Fruit fly (Drosophila melanogaster): Measurements from ENCODE around the gene Hers.
"Not testable (repeated sequence)": the region's sequence is repeated elsewhere in the genome, so short reads cannot be mapped to it uniquely, and the experiment has no call there.

The Hers gene

dm6 chrX:19899978-19900377 lies 34.0 kb downstream of the Hers start:
- TF ChIP-seq brk (GFP tag; optimal IDR thresholded peaks at IDR 0.05): no peak
- no peak for TF ChIP-seq Vsx2 (GFP tag; optimal IDR thresholded peaks at IDR 0.05; ENCODE audit: partially characterized antibody)
- no peak for TF ChIP-seq h (GFP tag; optimal IDR thresholded peaks at IDR 0.05)
- TF ChIP-seq Mio (GFP tag; optimal IDR thresholded peaks at IDR 0.05): no peak
- no peak for TF ChIP-seq psq (GFP tag; optimal IDR thresholded peaks at IDR 0.05)
- TF ChIP-seq dmrt93B (GFP tag; optimal IDR thresholded peaks at IDR 0.05): no peak
- no peak for TF ChIP-seq dsf (GFP tag; optimal IDR thresholded peaks at IDR 0.05; ENCODE audit: borderline replicate concordance)
- no peak for TF ChIP-seq br (GFP tag; optimal IDR thresholded peaks at IDR 0.05)
- TF ChIP-seq CG9705 (GFP tag; optimal IDR thresholded peaks at IDR 0.05): no peak
- no peak for TF ChIP-seq woc (GFP tag; optimal IDR thresholded peaks at IDR 0.05)
- no peak for TF ChIP-seq HLH106 (tag; optimal IDR thresholded peaks at IDR 0.05)
- no peak for TF ChIP-seq OdsH (GFP tag; optimal IDR thresholded peaks at IDR 0.05)
- no peak for TF ChIP-seq Abd-B (GFP tag; optimal IDR thresholded peaks at IDR 0.05)
- no peak for TF ChIP-seq sage (GFP tag; optimal IDR thresholded peaks at IDR 0.05)
- no peak for TF ChIP-seq sv (GFP tag; optimal IDR thresholded peaks at IDR 0.05)

DNA sequence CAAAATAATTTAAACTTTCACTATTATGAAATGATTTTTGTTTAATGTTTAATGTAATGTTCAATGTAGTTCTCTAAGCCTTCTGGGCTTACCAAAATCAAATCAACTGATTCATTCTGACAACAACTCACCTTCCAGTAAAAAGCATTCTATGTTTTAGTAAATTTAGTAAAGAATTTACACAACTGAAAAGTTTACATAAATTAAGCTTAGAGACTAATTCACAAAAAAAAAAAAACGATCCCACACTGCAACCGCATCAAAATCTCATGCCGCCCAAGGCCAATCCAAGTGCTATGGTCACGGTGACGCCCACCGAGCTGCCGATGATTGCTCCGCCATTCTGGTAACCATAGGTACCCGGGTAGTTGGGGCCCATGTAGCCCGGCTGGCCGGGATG lies 44.1 kb downstream of the Hers start, which contains the start of gene CG45486:
Gene CG45486, minus strand, starts transcription at position 101 of the 400 bp plus-strand sequence.
- not testable (repeated sequence) for TF ChIP-seq Dif (GFP tag; optimal IDR thresholded peaks at IDR 0.05; ENCODE audit: partially characterized antibody); jim (GFP tag; optimal IDR thresholded peaks at IDR 0.05); Hnf4 (GFP tag; optimal IDR thresholded peaks at IDR 0.05)

dm6 chrX:19915181-19915580 lies 49.2 kb downstream of the Hers start, which contains the start of gene CG45487:
TSS of gene CG45487 (minus strand) at chrX:19915281.
- not testable (repeated sequence) for TF ChIP-seq tai (GFP tag; optimal IDR thresholded peaks at IDR 0.05); CrebA (GFP tag; optimal IDR thresholded peaks at IDR 0.05; ENCODE audit: borderline replicate concordance); Dif (GFP tag; optimal IDR thresholded peaks at IDR 0.05; ENCODE audit: partially characterized antibody)

- TF ChIP-seq dl (GFP tag; optimal IDR thresholded peaks at IDR 0.05; ENCODE audit: insufficient read depth in 1 of 2, partially characterized antibody in 2 of 2); fru (GFP tag; optimal IDR thresholded peaks at IDR 0.05); tai (GFP tag; optimal IDR thresholded peaks at IDR 0.05): not testable (repeated sequence)
Measured at dm6 chrX:19920335-19920734, 54.4 kb downstream of the Hers start, which contains the start of gene CG45488. TSS of gene CG45488 (minus strand) at chrX:19920435.

- not testable (repeated sequence) for TF ChIP-seq Rel (GFP tag; optimal IDR thresholded peaks at IDR 0.05); Rel (tag; optimal IDR thresholded peaks at IDR 0.05); usp (GFP tag; optimal IDR thresholded peaks at IDR 0.05); OdsH (GFP tag; optimal IDR thresholded peaks at IDR 0.05)
Measured at dm6 chrX:19929078-19929477, 63.1 kb downstream of the Hers start, which contains the start of gene CG45489. TSS of gene CG45489 (minus strand) at chrX:19929178.

DNA sequence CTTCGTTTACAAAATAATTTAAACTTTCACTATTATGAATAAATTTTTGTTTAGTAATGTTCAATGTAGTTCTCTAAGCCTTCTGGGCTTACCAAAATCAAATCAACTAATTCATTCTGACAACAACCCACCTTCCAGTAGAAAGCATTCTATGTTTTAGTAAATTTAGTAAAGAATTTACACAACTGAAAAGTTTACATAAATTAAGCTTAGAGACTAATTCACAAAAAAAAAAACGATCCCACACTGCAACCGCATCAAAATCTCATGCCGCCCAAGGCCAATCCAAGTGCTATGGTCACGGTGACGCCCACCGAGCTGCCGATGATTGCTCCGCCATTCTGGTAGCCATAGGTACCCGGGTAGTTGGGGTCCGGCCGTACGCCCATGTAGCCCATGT lies 68.2 kb downstream of the Hers start, which contains the start of gene CG45490:
Gene CG45490, minus strand, starts transcription at position 101 of the 400 bp plus-strand sequence.
- not testable (repeated sequence) for TF ChIP-seq Hr78, woc, br (GFP tag; optimal IDR thresholded peaks at IDR 0.05)

DNA sequence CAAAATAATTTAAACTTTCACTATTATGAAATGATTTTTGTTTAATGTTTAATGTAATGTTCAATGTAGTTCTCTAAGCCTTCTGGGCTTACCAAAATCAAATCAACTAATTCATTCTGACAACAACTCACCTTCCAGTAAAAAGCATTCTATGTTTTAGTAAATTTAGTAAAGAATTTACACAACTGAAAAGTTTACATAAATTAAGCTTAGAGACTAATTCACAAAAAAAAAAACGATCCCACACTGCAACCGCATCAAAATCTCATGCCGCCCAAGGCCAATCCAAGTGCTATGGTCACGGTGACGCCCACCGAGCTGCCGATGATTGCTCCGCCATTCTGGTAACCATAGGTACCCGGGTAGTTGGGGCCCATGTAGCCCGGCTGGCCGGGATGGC lies 72.9 kb downstream of the Hers start, which contains the start of gene CG45491:
Gene CG45491, minus strand, starts transcription at position 101 of the 400 bp plus-strand sequence.
- TF ChIP-seq CG9705 (GFP tag; optimal IDR thresholded peaks at IDR 0.05); sv (GFP tag; optimal IDR thresholded peaks at IDR 0.05); dsf (GFP tag; optimal IDR thresholded peaks at IDR 0.05; ENCODE audit: borderline replicate concordance): not testable (repeated sequence)
